Worm (Caenorhabditis elegans) whole organism, L2 larva: ENCODE measurements around the gene H14N18.2.

Experiments
- C34F6.9 ChIP-seq: fragments of 150-350 bp; optimal IDR thresholded peaks from 2 replicates; lab custom pipeline; 2014; ENCODE audit warnings: missing biosample characterization, missing genetic modification characterization
- F13H6.1 ChIP-seq: sonication (generic microtip); optimal IDR thresholded peaks from 2 replicates; lab custom pipeline; 2016; ENCODE audit warnings: missing genetic modification characterization, missing compliant biosample characterization
- aly-2 ChIP-seq: fragments of 150-350 bp; optimal IDR thresholded peaks from 2 replicates; lab custom pipeline; 2014; ENCODE audit warnings: missing biosample characterization, missing genetic modification characterization
- ama-1 ChIP-seq: fragments of 150-350 bp; optimal IDR thresholded peaks from 2 replicates; lab custom pipeline; 2018; ENCODE audit warnings: inconsistent platforms
- blmp-1 ChIP-seq: sonication (generic microtip); optimal IDR thresholded peaks from 2 replicates; lab custom pipeline; 2017; ENCODE audit warnings: missing genetic modification characterization, mild to moderate bottlenecking, missing compliant biosample characterization, antibody characterized with exemption, moderate library complexity; ENCODE audit not compliant: insufficient read depth
- ceh-82 ChIP-seq: fragments of 150-350 bp; optimal IDR thresholded peaks from 2 replicates; lab custom pipeline; 2014; ENCODE audit warnings: missing biosample characterization, missing genetic modification characterization
- elt-1 ChIP-seq: fragments of 150-350 bp; optimal IDR thresholded peaks from 2 replicates; lab custom pipeline; 2014; ENCODE audit warnings: missing biosample characterization, missing genetic modification characterization
- elt-3 ChIP-seq: sonication (generic microtip); optimal IDR thresholded peaks from 2 replicates; lab custom pipeline; 2017; ENCODE audit warnings: missing biosample characterization, missing genetic modification characterization
- lin-39 ChIP-seq: fragments of 150-350 bp; optimal IDR thresholded peaks from 2 replicates; lab custom pipeline; 2014; ENCODE audit warnings: missing biosample characterization, missing genetic modification reagents, missing genetic modification characterization
- nhr-129 ChIP-seq: fragments of 150-350 bp; optimal IDR thresholded peaks from 2 replicates; lab custom pipeline; 2014; ENCODE audit warnings: missing biosample characterization, missing genetic modification characterization
- nhr-6 ChIP-seq: fragments of 150-350 bp; optimal IDR thresholded peaks from 2 replicates; lab custom pipeline; 2014; ENCODE audit warnings: missing biosample characterization, missing genetic modification characterization
- unc-62 ChIP-seq: fragments of 150-350 bp; optimal IDR thresholded peaks from 2 replicates; lab custom pipeline; 2014; ENCODE audit warnings: missing biosample characterization, missing genetic modification reagents, missing genetic modification characterization
- zag-1 ChIP-seq: fragments of 150-350 bp; optimal IDR thresholded peaks from 2 replicates; lab custom pipeline; 2014; ENCODE audit warnings: missing biosample characterization, missing genetic modification characterization
- ztf-11 ChIP-seq: sonication (generic microtip); optimal IDR thresholded peaks from 2 replicates; lab custom pipeline; 2017; ENCODE audit warnings: missing biosample characterization, missing genetic modification characterization

- TF ChIP-seq nhr-6 (tag; lab: Kevin White, UChicago) (no peak), elt-3 (no peak), ceh-82 (tag; lab: Kevin White, UChicago) (no peak), ama-1 (no peak), ztf-11 (tag; lab: Kevin White, UChicago) (no peak), nhr-129 (no peak), blmp-1 (tag; lab: Kevin White, UChicago) (no peak), aly-2 (tag; lab: Kevin White, UChicago) (no peak), F13H6.1 (tag; lab: Kevin White, UChicago) (no peak), lin-39 (tag; lab: Kevin White, UChicago) (no peak), elt-1 (tag; lab: Kevin White, UChicago) (no peak), C34F6.9 (tag; lab: Kevin White, UChicago) (no peak), zag-1 (tag; lab: Kevin White, UChicago) (no peak), unc-62 (GFP tag; lab: Kevin White, UChicago) (no peak)
Measured at ce11 chrV:8940419-8940818, 8.0 kb downstream of the H14N18.2 start.
